Worm (Caenorhabditis elegans): Measurements from ENCODE around the gene F41G3.10.

DNA sequence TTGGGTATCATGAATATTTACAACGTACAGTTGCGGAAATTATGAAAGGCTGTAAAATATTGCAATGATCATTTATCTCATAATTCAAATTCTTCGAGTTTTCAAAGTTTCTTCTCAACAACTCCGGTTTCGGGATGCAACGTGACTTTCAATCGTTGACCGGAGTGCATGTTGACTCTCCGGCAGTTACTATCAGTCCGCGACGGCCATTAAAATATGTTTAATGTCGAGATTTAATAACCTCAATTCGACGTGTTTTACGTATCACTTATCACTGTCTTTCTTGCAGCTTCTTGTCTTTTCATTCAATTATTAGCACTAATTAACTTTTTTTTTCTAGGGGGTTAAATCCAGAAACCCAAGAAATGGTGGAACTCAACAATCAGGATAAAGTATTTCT, 31.1 kb downstream of the F41G3.10 start, which contains the start of gene tsp-10:
- no peak for TF ChIP-seq lsy-27 (tag; optimal IDR thresholded peaks at IDR 0.05; ENCODE audit: borderline replicate concordance, insufficient read depth)
- TF ChIP-seq ztf-26 (tag; optimal IDR thresholded peaks at IDR 0.05) = no peak

Data from whole organism, young adult.